Fruit fly (Drosophila melanogaster): ENCODE data around the gene Ugalt.

- TF ChIP-seq CTCF (optimal IDR thresholded peaks at IDR 0.05) (no peak), CG8478 (optimal IDR thresholded peaks at IDR 0.05) (no peak)
Observed at dm6 chrX:2740084-2740483, 36.4 kb upstream of the Ugalt start, which contains the start of gene kirre.

Data from S2 (cell line).